Fruit fly (Drosophila melanogaster) whole organism, embryonic: ENCODE data around the gene CG3918.
A peak's percentile ranks its signal among the peaks of the same experiment; 100 is the strongest.

ENCODE experiments used
- Ada2b ChIP-seq: fragments of 200-800 bp; sonication (Bioruptor generic); IDR thresholded peaks from 2 replicates; pipeline ENCODE4 v1.3.6; 2022; ENCODE audit warnings: missing biosample characterization, missing genetic modification characterization
- Adf1 ChIP-seq: fragments of 200-800 bp; sonication (Bioruptor generic); IDR thresholded peaks from 2 replicates; pipeline ENCODE4 v1.3.6; 2022; ENCODE audit warnings: missing biosample characterization, missing genetic modification characterization
- CG11560 ChIP-seq: fragments of 200-800 bp; sonication (Bioruptor generic); IDR thresholded peaks from 3 replicates; pipeline ENCODE4 v1.3.6; 2022; ENCODE audit warnings: missing biosample characterization, missing genetic modification characterization
- CG12071 ChIP-seq: fragments of 200-800 bp; sonication (Bioruptor generic); optimal IDR thresholded peaks from 3 replicates; lab custom pipeline; 2018; ENCODE audit warnings: missing biosample characterization, mild to moderate bottlenecking, missing genetic modification characterization
- CG12104 ChIP-seq: fragments of 200-800 bp; sonication (Bioruptor generic); optimal IDR thresholded peaks from 3 replicates; lab custom pipeline; 2016; ENCODE audit warnings: missing biosample characterization, missing genetic modification characterization
- CG12299 ChIP-seq: fragments of 200-800 bp; sonication (Bioruptor generic); optimal IDR thresholded peaks from 2 replicates; lab custom pipeline; 2018; ENCODE audit warnings: missing biosample characterization, mild to moderate bottlenecking, missing genetic modification characterization
- CG12659 ChIP-seq: fragments of 200-800 bp; sonication (Bioruptor generic); optimal IDR thresholded peaks from 3 replicates; lab custom pipeline; 2017; ENCODE audit warnings: mild to moderate bottlenecking, missing biosample characterization, missing genetic modification reagents, missing genetic modification characterization
- CG13624 ChIP-seq: fragments of 200-800 bp; sonication (Bioruptor generic); optimal IDR thresholded peaks from 2 replicates; lab custom pipeline; 2016; ENCODE audit warnings: missing biosample characterization, missing genetic modification characterization
- CG1603 ChIP-seq: fragments of 200-800 bp; sonication (Bioruptor generic); optimal IDR thresholded peaks from 2 replicates; lab custom pipeline; 2019; ENCODE audit warnings: missing biosample characterization, mild to moderate bottlenecking, missing genetic modification characterization, moderate library complexity
- CG18619 ChIP-seq: fragments of 200-800 bp; sonication (Bioruptor generic); optimal IDR thresholded peaks from 3 replicates; lab custom pipeline; 2017; ENCODE audit warnings: missing biosample characterization, mild to moderate bottlenecking, missing genetic modification characterization
- CG2712 ChIP-seq: fragments of 200-800 bp; optimal IDR thresholded peaks from 3 replicates; lab custom pipeline; 2019; ENCODE audit warnings: missing biosample characterization, mild to moderate bottlenecking, missing genetic modification characterization, moderate library complexity
- CG31441 ChIP-seq: fragments of 200-800 bp; sonication (Bioruptor generic); IDR thresholded peaks from 2 replicates; pipeline ENCODE4 v1.3.6; 2022; ENCODE audit warnings: missing biosample characterization, missing genetic modification characterization
- CG32532 ChIP-seq: fragments of 200-800 bp; sonication (Bioruptor generic); IDR thresholded peaks from 2 replicates; pipeline ENCODE4 v1.3.6; 2022; ENCODE audit warnings: missing biosample characterization, missing genetic modification characterization
- CG5180 ChIP-seq: fragments of 200-800 bp; sonication (Bioruptor generic); optimal IDR thresholded peaks from 3 replicates; lab custom pipeline; 2017; ENCODE audit warnings: missing biosample characterization, missing genetic modification characterization, mild to moderate bottlenecking, moderate library complexity, missing genetic modification reagents
- CG6683 ChIP-seq: fragments of 200-800 bp; sonication (Bioruptor generic); optimal IDR thresholded peaks from 2 replicates; lab custom pipeline; 2017; ENCODE audit warnings: missing biosample characterization, mild to moderate bottlenecking, missing genetic modification characterization, missing genetic modification reagents
- CG6765 ChIP-seq: fragments of 200-800 bp; sonication (Bioruptor generic); optimal IDR thresholded peaks from 3 replicates; lab custom pipeline; 2017; ENCODE audit warnings: missing biosample characterization, mild to moderate bottlenecking, missing genetic modification characterization
- CG8359 ChIP-seq: fragments of 200-800 bp; sonication (Bioruptor generic); optimal IDR thresholded peaks from 2 replicates; lab custom pipeline; 2017; ENCODE audit warnings: missing biosample characterization, mild to moderate bottlenecking, missing genetic modification characterization, borderline replicate concordance
- CG9215 ChIP-seq: fragments of 200-800 bp; sonication (Bioruptor generic); IDR thresholded peaks from 2 replicates; pipeline ENCODE4 v1.3.6; 2022; ENCODE audit warnings: missing biosample characterization, missing genetic modification characterization
- CHES-1-like ChIP-seq: fragments of 200-800 bp; sonication (Bioruptor generic); optimal IDR thresholded peaks from 2 replicates; lab custom pipeline; 2016; ENCODE audit warnings: missing biosample characterization, missing genetic modification characterization
- D19B ChIP-seq: fragments of 200-800 bp; sonication (Bioruptor generic); optimal IDR thresholded peaks from 2 replicates; lab custom pipeline; 2017; ENCODE audit warnings: missing biosample characterization, mild to moderate bottlenecking, missing genetic modification characterization
- Doc3 ChIP-seq: fragments of 200-800 bp; sonication (Bioruptor generic); IDR thresholded peaks from 3 replicates; pipeline ENCODE4 v1.3.6; 2022; ENCODE audit warnings: missing biosample characterization, missing genetic modification characterization; ENCODE audit not compliant: partially characterized antibody
- Dp ChIP-seq: fragments of 200-800 bp; sonication (Bioruptor generic); optimal IDR thresholded peaks from 2 replicates; lab custom pipeline; 2018; ENCODE audit warnings: missing biosample characterization, mild to moderate bottlenecking, missing genetic modification characterization, moderate library complexity
- E2f1 ChIP-seq: fragments of 200-800 bp; sonication (Bioruptor generic); IDR thresholded peaks from 2 replicates; pipeline ENCODE4 v1.3.6; 2022; ENCODE audit warnings: missing biosample characterization, missing genetic modification characterization
- Fer1 ChIP-seq: fragments of 200-800 bp; sonication (Bioruptor generic); optimal IDR thresholded peaks from 2 replicates; lab custom pipeline; 2017; ENCODE audit warnings: missing biosample characterization, mild to moderate bottlenecking, missing genetic modification characterization
- Optix ChIP-seq: fragments of 200-800 bp; sonication (Bioruptor generic); IDR thresholded peaks from 3 replicates; pipeline ENCODE4 v1.3.6; 2022; ENCODE audit warnings: missing biosample characterization, missing genetic modification characterization
- ab ChIP-seq: fragments of 200-800 bp; sonication (Bioruptor generic); optimal IDR thresholded peaks from 2 replicates; lab custom pipeline; 2016; ENCODE audit warnings: missing biosample characterization, missing genetic modification characterization
- chinmo ChIP-seq: fragments of 200-800 bp; sonication (Bioruptor generic); IDR thresholded peaks from 4 replicates; pipeline ENCODE4 v1.3.6; 2022; ENCODE audit warnings: missing biosample characterization, missing genetic modification characterization; ENCODE audit not compliant: partially characterized antibody
- crp ChIP-seq, 2 experiments: fragments of 200-800 bp; sonication (Bioruptor generic); optimal IDR thresholded peaks; 2 replicates in 1 of 2; 3 replicates in 1 of 2; lab custom pipeline; 2017; ENCODE audit warnings: missing biosample characterization in 2 of 2, missing genetic modification characterization in 2 of 2, mild to moderate bottlenecking in 1 of 2, moderate library complexity in 1 of 2
- dan ChIP-seq: fragments of 200-800 bp; sonication (Bioruptor generic); IDR thresholded peaks from 2 replicates; pipeline ENCODE4 v1.3.6; 2022; ENCODE audit warnings: missing biosample characterization, missing genetic modification characterization
- gro ChIP-seq: fragments of 200-800 bp; sonication (Bioruptor generic); optimal IDR thresholded peaks from 2 replicates; lab custom pipeline; 2016; ENCODE audit warnings: missing biosample characterization, missing genetic modification characterization
- inv ChIP-seq: fragments of 200-800 bp; sonication (Bioruptor generic); IDR thresholded peaks from 2 replicates; pipeline ENCODE4 v1.3.6; 2022; ENCODE audit warnings: missing biosample characterization, missing genetic modification characterization; ENCODE audit not compliant: partially characterized antibody
- ken ChIP-seq: fragments of 200-800 bp; sonication (Bioruptor generic); IDR thresholded peaks from 3 replicates; pipeline ENCODE4 v1.3.6; 2022; ENCODE audit warnings: missing biosample characterization, missing genetic modification characterization
- nau ChIP-seq: fragments of 200-800 bp; sonication (Bioruptor generic); optimal IDR thresholded peaks from 3 replicates; lab custom pipeline; 2017; ENCODE audit warnings: missing biosample characterization, mild to moderate bottlenecking, missing genetic modification characterization, missing genetic modification reagents
- org-1 ChIP-seq: fragments of 200-800 bp; sonication (Bioruptor generic); optimal IDR thresholded peaks from 2 replicates; lab custom pipeline; 2017; ENCODE audit warnings: missing biosample characterization, missing genetic modification characterization
- pfk ChIP-seq: fragments of 200-800 bp; sonication (Bioruptor generic); optimal IDR thresholded peaks from 2 replicates; lab custom pipeline; 2018; ENCODE audit warnings: missing biosample characterization, mild to moderate bottlenecking, missing genetic modification characterization, moderate library complexity
- repo ChIP-seq: fragments of 200-800 bp; sonication (Bioruptor generic); optimal IDR thresholded peaks from 2 replicates; lab custom pipeline; 2016; ENCODE audit warnings: missing biosample characterization, missing genetic modification characterization
- ro ChIP-seq: fragments of 200-800 bp; sonication (Bioruptor generic); IDR thresholded peaks from 2 replicates; pipeline ENCODE4 v1.3.6; 2022; ENCODE audit warnings: missing biosample characterization, missing genetic modification characterization
- sc ChIP-seq, 3 experiments: fragments of >200 bp in 2 of 3; fragments of 200-800 bp in 1 of 3; sonication (Bioruptor generic) in 1 of 3; optimal IDR thresholded peaks; 2 replicates in 2 of 3; 3 replicates in 1 of 3; lab custom pipeline; 2017; ENCODE audit warnings: mild to moderate bottlenecking in 1 of 3, missing biosample characterization in 1 of 3, missing genetic modification characterization in 1 of 3, missing genetic modification reagents in 1 of 3
- sens-2 ChIP-seq: fragments of 200-800 bp; sonication (Bioruptor generic); IDR thresholded peaks from 2 replicates; pipeline ENCODE4 v1.3.6; 2022; ENCODE audit warnings: missing biosample characterization, missing genetic modification characterization
- stc ChIP-seq: fragments of 200-800 bp; sonication (Bioruptor generic); IDR thresholded peaks from 2 replicates; pipeline ENCODE4 v1.3.6; 2022; ENCODE audit warnings: missing biosample characterization, missing genetic modification characterization
- tup ChIP-seq: fragments of 200-800 bp; sonication (Bioruptor generic); optimal IDR thresholded peaks from 2 replicates; lab custom pipeline; 2016; ENCODE audit warnings: missing biosample characterization, mild to moderate bottlenecking, missing genetic modification characterization, moderate library complexity

CG3918 gene

dm6 chrX:6549428-6550117 is 25.3 kb downstream of the CG3918 start (continued):
- TF ChIP-seq CG18619 (GFP tag; lab: Kevin White, UChicago): peak; percentile 92
- TF ChIP-seq org-1 (GFP tag; lab: Kevin White, UChicago): peak; percentile 93
- peak; percentile 42 for TF ChIP-seq pfk (GFP tag; lab: Kevin White, UChicago)
- TF ChIP-seq ab (GFP tag; lab: Kevin White, UChicago): peak; percentile 85
- no peak for TF ChIP-seq Doc3 (GFP tag; lab: Robert Waterston, UW)
- peak; percentile 94 for TF ChIP-seq Optix (GFP tag; lab: Robert Waterston, UW)
- peak; percentile 81 for TF ChIP-seq CG8359
- TF ChIP-seq sc (optimal IDR thresholded peaks at IDR 0.05; lab: Kevin White, UChicago): no peak
- peak; percentile 87 for TF ChIP-seq sc (GFP tag; optimal IDR thresholded peaks at IDR 0.05; lab: Kevin White, UChicago)
- peak; percentile 99 for TF ChIP-seq Adf1
- peak; percentile 96 for TF ChIP-seq Fer1 (GFP tag; lab: Kevin White, UChicago)
- peak; percentile 98 for TF ChIP-seq CG32532
- peak; percentile 75 for TF ChIP-seq dan (GFP tag; lab: Robert Waterston, UW)
- peak; percentile 94 for TF ChIP-seq E2f1 (GFP tag; lab: Robert Waterston, UW)
- TF ChIP-seq CG9215 (GFP tag; lab: Robert Waterston, UW): peak; percentile 93
- TF ChIP-seq sens-2 (GFP tag; lab: Robert Waterston, UW): peak; percentile 93
- TF ChIP-seq D19B (GFP tag; lab: Kevin White, UChicago): peak; percentile 90
- peak; percentile 96 for TF ChIP-seq CG12071 (GFP tag; lab: Kevin White, UChicago)
- TF ChIP-seq Dp: no peak
- peak; percentile 97 for TF ChIP-seq gro (GFP tag; lab: Kevin White, UChicago)
- peak; percentile 94 for TF ChIP-seq CG12659 (GFP tag; lab: Kevin White, UChicago)
- TF ChIP-seq CHES-1-like (GFP tag; lab: Kevin White, UChicago): peak; percentile 96
- TF ChIP-seq Ada2b: peak; percentile 97
- TF ChIP-seq tup (GFP tag; lab: Kevin White, UChicago): peak; percentile 91
- TF ChIP-seq CG2712 (tag; lab: Kevin White, UChicago): peak; percentile 96
- TF ChIP-seq CG12104 (GFP tag; lab: Kevin White, UChicago): peak; percentile 94
- TF ChIP-seq repo (GFP tag; lab: Kevin White, UChicago): peak; percentile 97
- peak; percentile 88 for TF ChIP-seq CG12299 (tag; lab: Kevin White, UChicago)
- TF ChIP-seq inv: no peak
- TF ChIP-seq chinmo: peak; percentile 93
- TF ChIP-seq CG6765 (GFP tag; lab: Kevin White, UChicago): peak; percentile 91
- TF ChIP-seq CG11560 (tag; lab: Robert Waterston, UW): peak; percentile 87
- peak; percentile 92 for TF ChIP-seq CG6683 (GFP tag; lab: Kevin White, UChicago)
- peak; percentile 95 for TF ChIP-seq CG1603 (tag; lab: Kevin White, UChicago)
- peak; percentile 84 for TF ChIP-seq CG5180 (GFP tag; lab: Kevin White, UChicago)
- TF ChIP-seq CG13624 (GFP tag; lab: Kevin White, UChicago): peak; percentile 98
- TF ChIP-seq ken (GFP tag; lab: Robert Waterston, UW): peak; percentile 96
- TF ChIP-seq nau (GFP tag; lab: Kevin White, UChicago): no peak
- peak; percentile 95 for TF ChIP-seq CG31441 (GFP tag; lab: Robert Waterston, UW)
- TF ChIP-seq crp (GFP tag; optimal IDR thresholded peaks at IDR 0.05; lab: Kevin White, UChicago): peak in 1 of 2 experiments; percentile 36
- peak; percentile 93 for TF ChIP-seq stc
- peak; percentile 85 for TF ChIP-seq ro
